Comparison of ENCODE assay signal across 2 fruit fly cellular contexts in the genomic region with DNA sequence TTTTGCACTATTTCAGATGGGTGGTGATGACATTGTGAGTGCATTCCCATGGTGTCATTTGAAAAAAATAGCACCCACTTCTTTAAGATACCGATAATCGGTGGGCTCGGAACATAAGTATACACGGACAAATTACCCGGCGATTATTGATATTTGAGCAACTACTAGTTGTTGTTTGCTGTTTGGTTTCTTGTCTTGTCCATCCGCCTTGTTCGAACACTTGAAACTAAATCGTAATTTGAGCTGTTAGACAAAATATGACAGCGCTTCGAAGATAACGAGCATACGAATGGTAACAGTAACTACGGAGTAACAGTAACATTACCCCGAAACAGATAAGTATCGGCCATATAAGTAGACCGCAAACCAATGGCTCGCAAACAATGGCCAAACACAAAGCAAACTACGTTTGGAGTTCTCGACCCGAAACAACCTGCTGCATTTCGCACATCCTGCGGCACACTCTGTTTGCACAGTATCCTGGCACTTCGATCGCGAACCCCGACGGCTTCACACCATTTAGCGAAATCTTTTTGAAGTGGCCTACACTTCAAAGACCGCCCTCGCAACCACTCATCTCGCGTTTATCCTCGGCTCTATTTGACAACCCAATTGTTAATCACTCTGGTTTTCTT.
TF ChIP-seq lines count a peak whose summit lies in the region.

No protein-coding gene starts in this region.

- TF ChIP-seq CTCF in whole organism, embryonic (GFP tag; optimal IDR thresholded peaks at IDR 0.05; lab: Kevin White, UChicago), result no peak

TF ChIP-seq in whole organism, adult, 20 proteins besides CTCF, POLR2A, EP300 and RAD21:
- TF ChIP-seq kay (GFP tag; lab: Kevin White, UChicago; ENCODE audit: borderline replicate concordance), result peak; percentile 8
- no peak for TF ChIP-seq pad (GFP tag; optimal IDR thresholded peaks at IDR 0.05; lab: Kevin White, UChicago)

TF ChIP-seq in whole organism, embryonic, 481 proteins besides CTCF, POLR2A, EP300 and RAD21:
- TF ChIP-seq zen (tag; optimal IDR thresholded peaks at IDR 0.05; lab: Kevin White, UChicago) (peak; percentile 44), Sox102F (GFP tag; optimal IDR thresholded peaks at IDR 0.05; lab: Kevin White, UChicago) (no peak), chm (GFP tag; IDR thresholded peaks at IDR 0.05; lab: Robert Waterston, UW) (0 out of 2 replicates have a peak, but pooled peaks have one; percentile 34), CG6791 (GFP tag; IDR thresholded peaks at IDR 0.05; lab: Robert Waterston, UW; ENCODE audit: partially characterized antibody) (no peak), D (optimal IDR thresholded peaks at IDR 0.05; lab: Kevin White, UChicago) (peak; percentile 56), D (GFP tag; optimal IDR thresholded peaks at IDR 0.05; lab: Kevin White, UChicago) (no peak), CG10209 (GFP tag; optimal IDR thresholded peaks at IDR 0.05; lab: Kevin White, UChicago) (no peak), Nf-YA (GFP tag; IDR thresholded peaks at IDR 0.05; lab: Robert Waterston, UW) (no peak), CG5953 (GFP tag; IDR thresholded peaks at IDR 0.05; lab: Robert Waterston, UW) (no peak), mirr (GFP tag; optimal IDR thresholded peaks at IDR 0.05; lab: Kevin White, UChicago) (peak; percentile 75), CG3726 (GFP tag; IDR thresholded peaks at IDR 0.05; lab: Robert Waterston, UW) (no peak), tll (GFP tag; optimal IDR thresholded peaks at IDR 0.05; lab: Kevin White, UChicago) (peak in 1 of 2 experiments; percentile 80), PHDP (tag; optimal IDR thresholded peaks at IDR 0.05; lab: Kevin White, UChicago) (no peak), CG15479 (GFP tag; optimal IDR thresholded peaks at IDR 0.05; lab: Kevin White, UChicago) (peak; percentile 61), so (GFP tag; IDR thresholded peaks at IDR 0.05; lab: Robert Waterston, UW) (no peak), klu (GFP tag; IDR thresholded peaks at IDR 0.05; lab: Robert Waterston, UW) (no peak), exex (tag; optimal IDR thresholded peaks at IDR 0.05; lab: Kevin White, UChicago) (peak; percentile 81), CG10274 (GFP tag; optimal IDR thresholded peaks at IDR 0.05; lab: Kevin White, UChicago) (no peak)

Comparison
In these comparisons a context has a peak if more than half of its experiments do, and no peak if none do; other contexts are left out.
1. Of the 1 proteins assayed by ChIP-seq in both whole organism, embryonic and whole organism, adult: peak only in whole organism, embryonic: none; only in whole organism, adult: kay; in both: none; in neither: 0.